Fruit fly (Drosophila melanogaster): Measurements from ENCODE around the gene Zmynd8.

Zmynd8 gene

DNA sequence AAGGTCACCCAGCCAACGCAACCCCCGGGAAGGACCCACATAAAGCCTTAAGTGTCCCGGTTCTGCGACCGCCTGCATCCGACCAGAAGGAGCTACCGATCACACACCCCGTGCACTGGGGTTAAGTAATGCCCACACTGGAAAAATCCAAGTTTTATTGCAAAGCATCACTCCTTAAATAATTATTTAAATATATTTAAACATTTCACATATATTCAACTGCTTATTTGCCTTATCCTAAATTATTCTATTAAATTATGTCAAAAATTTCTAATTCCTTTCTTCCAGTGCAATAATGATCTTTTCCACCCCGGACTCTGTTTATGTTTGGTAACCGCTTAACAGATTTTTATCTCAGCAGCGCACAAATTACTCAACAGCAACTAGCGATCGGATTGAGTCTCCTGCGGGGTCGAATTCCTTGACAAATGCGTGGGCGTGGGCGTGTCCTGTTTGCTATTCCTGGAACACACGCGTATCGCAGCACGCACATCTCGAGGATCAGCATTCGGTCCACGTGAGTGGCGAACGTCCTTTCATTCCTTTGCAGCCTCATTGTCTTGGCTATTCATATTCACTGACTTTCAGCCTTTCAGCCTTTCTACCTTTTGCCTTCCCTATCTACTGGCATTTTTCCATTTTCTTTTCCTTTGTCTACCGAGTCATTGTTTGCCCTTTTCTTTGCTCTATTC lies 35.4 kb downstream of the Zmynd8 start (continued):
- TF ChIP-seq CG7786 (GFP tag; optimal IDR thresholded peaks at IDR 0.05) (no peak), slbo (GFP tag; IDR thresholded peaks at IDR 0.05) (no peak), pzg (GFP tag; optimal IDR thresholded peaks at IDR 0.05) (no peak), CG9817 (tag; optimal IDR thresholded peaks at IDR 0.05) (no peak), dmrt99B (tag; optimal IDR thresholded peaks at IDR 0.05) (no peak), HmgZ (tag; optimal IDR thresholded peaks at IDR 0.05) (no peak), CG16863 (GFP tag; optimal IDR thresholded peaks at IDR 0.05) (no peak), crol (GFP tag; IDR thresholded peaks at IDR 0.05) (peak; percentile 32; the same call in 1 of the 2 replicates), MESR4 (GFP tag; optimal IDR thresholded peaks at IDR 0.05) (no peak), CG18764 (GFP tag; optimal IDR thresholded peaks at IDR 0.05) (no peak), CG17186 (GFP tag; optimal IDR thresholded peaks at IDR 0.05) (no peak), seq (GFP tag; IDR thresholded peaks at IDR 0.05) (no peak), jigr1 (GFP tag; IDR thresholded peaks at IDR 0.05) (no peak), da (GFP tag; optimal IDR thresholded peaks at IDR 0.05) (no peak), gcm2 (GFP tag; optimal IDR thresholded peaks at IDR 0.05) (no peak), CG7357 (GFP tag; IDR thresholded peaks at IDR 0.05) (no peak), CG4424 (GFP tag; optimal IDR thresholded peaks at IDR 0.05) (peak; percentile 58), pfk (GFP tag; optimal IDR thresholded peaks at IDR 0.05) (no peak), fd3F (GFP tag; optimal IDR thresholded peaks at IDR 0.05) (no peak), Fer1 (GFP tag; optimal IDR thresholded peaks at IDR 0.05) (no peak), danr (GFP tag; IDR thresholded peaks at IDR 0.05) (no peak), CG10543 (GFP tag; optimal IDR thresholded peaks at IDR 0.05) (no peak), Aef1 (GFP tag; IDR thresholded peaks at IDR 0.05) (no peak), CG3281 (GFP tag; optimal IDR thresholded peaks at IDR 0.05) (no peak), CG31365 (tag; optimal IDR thresholded peaks at IDR 0.05) (no peak), dimm (GFP tag; IDR thresholded peaks at IDR 0.05) (no peak), bab2 (GFP tag; optimal IDR thresholded peaks at IDR 0.05) (no peak), CG4707 (GFP tag; optimal IDR thresholded peaks at IDR 0.05) (no peak), CG5180 (GFP tag; optimal IDR thresholded peaks at IDR 0.05) (no peak), CG9609 (GFP tag; optimal IDR thresholded peaks at IDR 0.05) (no peak), CG18011 (GFP tag; optimal IDR thresholded peaks at IDR 0.05) (no peak), CG15514 (GFP tag; optimal IDR thresholded peaks at IDR 0.05) (no peak), CG9215 (GFP tag; IDR thresholded peaks at IDR 0.05) (no peak), wdn (GFP tag; IDR thresholded peaks at IDR 0.05) (no peak), Dp (GFP tag; optimal IDR thresholded peaks at IDR 0.05) (no peak), BtbVII (GFP tag; optimal IDR thresholded peaks at IDR 0.05) (no peak), nerfin-2 (GFP tag; IDR thresholded peaks at IDR 0.05; ENCODE audit: partially characterized antibody) (no peak), Xbp1 (GFP tag; optimal IDR thresholded peaks at IDR 0.05) (peak; percentile 4), CG2116 (GFP tag; optimal IDR thresholded peaks at IDR 0.05) (no peak), esg (GFP tag; conservative IDR thresholded peaks at IDR 0.05) (0 out of 2 replicates have a peak, but pooled peaks have one; percentile 5), Dll (GFP tag; IDR thresholded peaks at IDR 0.05; ENCODE audit: partially characterized antibody) (no peak), Opbp (GFP tag; IDR thresholded peaks at IDR 0.05; ENCODE audit: partially characterized antibody) (no peak), CG12659 (GFP tag; optimal IDR thresholded peaks at IDR 0.05) (no peak), vvl (GFP tag; IDR thresholded peaks at IDR 0.05) (peak; percentile 62), HLHmδ (GFP tag; optimal IDR thresholded peaks at IDR 0.05) (no peak), dan (GFP tag; IDR thresholded peaks at IDR 0.05) (peak; percentile 71), Asciz (GFP tag; optimal IDR thresholded peaks at IDR 0.05) (no peak), al (GFP tag; IDR thresholded peaks at IDR 0.05) (no peak), Mes4 (GFP tag; optimal IDR thresholded peaks at IDR 0.05) (no peak), sens (GFP tag) (peak; percentile 79)

Measured in whole organism, embryonic.